Fruit fly (Drosophila melanogaster) whole organism, embryonic: ENCODE data around the gene sima.

ENCODE experiments used
- CG10321 ChIP-seq: fragments of 200-800 bp; sonication (Bioruptor generic); IDR thresholded peaks from 2 replicates; pipeline ENCODE4 v1.3.6; 2022; ENCODE audit warnings: missing biosample characterization, missing genetic modification characterization
- CG12744 ChIP-seq: fragments of 200-800 bp; sonication (Bioruptor generic); optimal IDR thresholded peaks from 2 replicates; lab custom pipeline; 2016; ENCODE audit warnings: missing biosample characterization, missing genetic modification characterization
- CG12769 ChIP-seq: fragments of 200-800 bp; sonication (Bioruptor generic); optimal IDR thresholded peaks from 2 replicates; lab custom pipeline; 2019; ENCODE audit warnings: missing biosample characterization, mild to moderate bottlenecking, missing genetic modification characterization, moderate library complexity
- CG16813 ChIP-seq: fragments of 200-800 bp; sonication (Bioruptor generic); IDR thresholded peaks from 3 replicates; pipeline ENCODE4 v1.3.6; 2022; ENCODE audit warnings: missing biosample characterization, missing genetic modification characterization; ENCODE audit not compliant: partially characterized antibody
- CG17361 ChIP-seq: fragments of 200-800 bp; sonication (Bioruptor generic); IDR thresholded peaks from 3 replicates; pipeline ENCODE4 v1.3.6; 2022; ENCODE audit warnings: missing biosample characterization, missing genetic modification characterization
- CG18764 ChIP-seq: fragments of 200-800 bp; sonication (Bioruptor generic); optimal IDR thresholded peaks from 3 replicates; lab custom pipeline; 2016; ENCODE audit warnings: missing biosample characterization, missing genetic modification characterization
- CG2678 ChIP-seq: fragments of 200-800 bp; sonication (Bioruptor generic); optimal IDR thresholded peaks from 3 replicates; lab custom pipeline; 2019; ENCODE audit warnings: missing biosample characterization, mild to moderate bottlenecking, missing genetic modification characterization, moderate library complexity
- CG34376 ChIP-seq: fragments of 200-800 bp; sonication (Bioruptor generic); optimal IDR thresholded peaks from 2 replicates; lab custom pipeline; 2018; ENCODE audit warnings: missing biosample characterization, mild to moderate bottlenecking, missing genetic modification characterization
- CG34422 ChIP-seq: fragments of 200-800 bp; sonication (Bioruptor generic); IDR thresholded peaks from 3 replicates; pipeline ENCODE4 v1.3.6; 2022; ENCODE audit warnings: missing biosample characterization, missing genetic modification characterization
- CG4328 ChIP-seq: fragments of 200-800 bp; sonication (Bioruptor generic); optimal IDR thresholded peaks from 3 replicates; lab custom pipeline; 2017; ENCODE audit warnings: missing biosample characterization, missing genetic modification reagents, missing genetic modification characterization
- CG4707 ChIP-seq: fragments of 200-800 bp; sonication (Bioruptor generic); optimal IDR thresholded peaks from 2 replicates; lab custom pipeline; 2018; ENCODE audit warnings: missing biosample characterization, mild to moderate bottlenecking, missing genetic modification characterization, moderate library complexity
- CG7357 ChIP-seq: fragments of 200-800 bp; sonication (Bioruptor generic); IDR thresholded peaks from 3 replicates; pipeline ENCODE4 v1.3.6; 2022; ENCODE audit warnings: missing biosample characterization, missing genetic modification characterization
- CG7556 ChIP-seq: fragments of 200-800 bp; sonication (Bioruptor generic); optimal IDR thresholded peaks from 2 replicates; lab custom pipeline; 2017; ENCODE audit warnings: missing biosample characterization, mild to moderate bottlenecking, missing genetic modification characterization
- CG8089 ChIP-seq: fragments of 200-800 bp; sonication (Bioruptor generic); optimal IDR thresholded peaks from 3 replicates; lab custom pipeline; 2016; ENCODE audit warnings: missing biosample characterization, missing genetic modification characterization
- CG8924 ChIP-seq: fragments of 200-800 bp; optimal IDR thresholded peaks from 3 replicates; lab custom pipeline; 2019; ENCODE audit warnings: missing biosample characterization, mild to moderate bottlenecking, missing genetic modification characterization, moderate library complexity
- Dip2 ChIP-seq: fragments of 200-800 bp; sonication (Bioruptor generic); IDR thresholded peaks from 2 replicates; pipeline ENCODE4 v1.3.6; 2022; ENCODE audit warnings: missing biosample characterization, missing genetic modification characterization
- Dll ChIP-seq: fragments of 200-800 bp; sonication (Bioruptor generic); IDR thresholded peaks from 4 replicates; pipeline ENCODE4 v1.3.6; 2022; ENCODE audit warnings: missing biosample characterization, missing genetic modification characterization; ENCODE audit not compliant: partially characterized antibody
- HHEX ChIP-seq: fragments of 200-800 bp; sonication (Bioruptor generic); optimal IDR thresholded peaks from 3 replicates; lab custom pipeline; 2017; ENCODE audit warnings: missing biosample characterization, mild to moderate bottlenecking, missing genetic modification characterization, missing genetic modification reagents
- HLHmδ ChIP-seq: fragments of 200-800 bp; sonication (Bioruptor generic); optimal IDR thresholded peaks from 2 replicates; lab custom pipeline; 2018; ENCODE audit warnings: missing biosample characterization, mild to moderate bottlenecking, missing genetic modification characterization, moderate library complexity
- Hand ChIP-seq: fragments of 200-800 bp; sonication (Bioruptor generic); optimal IDR thresholded peaks from 2 replicates; lab custom pipeline; 2017; ENCODE audit warnings: mild to moderate bottlenecking, missing biosample characterization, missing genetic modification reagents, missing genetic modification characterization
- Hey ChIP-seq: fragments of 200-800 bp; sonication (Bioruptor generic); optimal IDR thresholded peaks from 3 replicates; lab custom pipeline; 2018; ENCODE audit warnings: missing biosample characterization, mild to moderate bottlenecking, missing genetic modification characterization
- Hr3 ChIP-seq: fragments of 200-800 bp; sonication (Bioruptor generic); optimal IDR thresholded peaks from 3 replicates; lab custom pipeline; 2016; ENCODE audit warnings: missing biosample characterization, missing genetic modification characterization
- Mad ChIP-seq: fragments of 200-800 bp; sonication (Bioruptor generic); optimal IDR thresholded peaks from 2 replicates; lab custom pipeline; 2016; ENCODE audit warnings: missing biosample characterization, missing genetic modification characterization
- Meics ChIP-seq: fragments of 200-800 bp; sonication (Bioruptor generic); optimal IDR thresholded peaks from 2 replicates; lab custom pipeline; 2017; ENCODE audit warnings: missing biosample characterization, mild to moderate bottlenecking, missing genetic modification characterization
- Nf-YC ChIP-seq: fragments of 200-800 bp; optimal IDR thresholded peaks from 3 replicates; lab custom pipeline; 2019; ENCODE audit warnings: missing biosample characterization, mild to moderate bottlenecking, missing genetic modification characterization, moderate library complexity
- Pdp1 ChIP-seq, 2 experiments: fragments of 200-800 bp; sonication (Bioruptor generic); optimal IDR thresholded peaks; 3 replicates each; lab custom pipeline; 2016; ENCODE audit warnings: missing biosample characterization in 2 of 2, missing genetic modification characterization in 2 of 2, mild to moderate bottlenecking in 1 of 2, moderate library complexity in 1 of 2
- Six4 ChIP-seq: fragments of 200-800 bp; sonication (Bioruptor generic); optimal IDR thresholded peaks from 2 replicates; lab custom pipeline; 2016; ENCODE audit warnings: missing biosample characterization, missing genetic modification characterization
- Stat92E ChIP-seq, 3 experiments: fragments of >200 bp in 2 of 3; fragments of 200-800 bp in 1 of 3; sonication (Bioruptor generic) in 1 of 3; optimal IDR thresholded peaks; 2 replicates each; lab custom pipeline; 2017 to 2019; ENCODE audit warnings: missing biosample characterization in 3 of 3, missing genetic modification characterization in 3 of 3, mild to moderate bottlenecking in 1 of 3, moderate library complexity in 1 of 3
- Trl ChIP-seq, 3 experiments: fragments of >200 bp in 2 of 3; fragments of 200-800 bp in 1 of 3; sonication (Bioruptor generic) in 1 of 3; optimal IDR thresholded peaks; 2 replicates in 1 of 3; 3 replicates in 2 of 3; lab custom pipeline; 2016 to 2017; ENCODE audit warnings: missing biosample characterization in 1 of 3, missing genetic modification characterization in 1 of 3
- aop ChIP-seq: fragments of 200-800 bp; sonication (Bioruptor generic); IDR thresholded peaks from 2 replicates; pipeline ENCODE4 v1.3.6; 2022; ENCODE audit warnings: missing biosample characterization, missing genetic modification characterization
- bcd ChIP-seq: fragments of 200-800 bp; sonication (Bioruptor generic); optimal IDR thresholded peaks from 2 replicates; lab custom pipeline; 2017; ENCODE audit warnings: missing biosample characterization, mild to moderate bottlenecking, missing genetic modification characterization
- bowl ChIP-seq: fragments of 200-800 bp; sonication (Bioruptor generic); IDR thresholded peaks from 2 replicates; pipeline ENCODE4 v1.3.6; 2022; ENCODE audit warnings: missing biosample characterization, missing genetic modification characterization
- crol ChIP-seq: fragments of 200-800 bp; sonication (Bioruptor generic); IDR thresholded peaks from 2 replicates; pipeline ENCODE4 v1.3.6; 2022; ENCODE audit warnings: missing biosample characterization, missing genetic modification characterization
- cwo ChIP-seq: fragments of 200-800 bp; sonication (Bioruptor generic); optimal IDR thresholded peaks from 3 replicates; lab custom pipeline; 2017; ENCODE audit warnings: missing biosample characterization, missing genetic modification characterization, mild to moderate bottlenecking, moderate library complexity, missing genetic modification reagents
- ewg ChIP-seq: fragments of 200-800 bp; sonication (Bioruptor generic); optimal IDR thresholded peaks from 3 replicates; lab custom pipeline; 2017; ENCODE audit warnings: mild to moderate bottlenecking, missing biosample characterization, missing genetic modification reagents, missing genetic modification characterization
- exex ChIP-seq: fragments of 200-800 bp; sonication (Bioruptor generic); optimal IDR thresholded peaks from 4 replicates; lab custom pipeline; 2018; ENCODE audit warnings: missing biosample characterization, mild to moderate bottlenecking, missing genetic modification characterization, moderate library complexity
- fd96Cb ChIP-seq: fragments of 200-800 bp; sonication (Bioruptor generic); optimal IDR thresholded peaks from 2 replicates; lab custom pipeline; 2018; ENCODE audit warnings: missing biosample characterization, mild to moderate bottlenecking, missing genetic modification characterization, moderate library complexity
- gcm2 ChIP-seq: fragments of 200-800 bp; sonication (Bioruptor generic); optimal IDR thresholded peaks from 2 replicates; lab custom pipeline; 2016; ENCODE audit warnings: missing biosample characterization, missing genetic modification characterization
- grn ChIP-seq: fragments of 200-800 bp; sonication (Bioruptor generic); optimal IDR thresholded peaks from 3 replicates; lab custom pipeline; 2017; ENCODE audit warnings: missing biosample characterization, missing genetic modification characterization
- gro ChIP-seq: fragments of 200-800 bp; sonication (Bioruptor generic); optimal IDR thresholded peaks from 2 replicates; lab custom pipeline; 2016; ENCODE audit warnings: missing biosample characterization, missing genetic modification characterization
- h ChIP-seq: fragments of >200 bp; optimal IDR thresholded peaks from 2 replicates; lab custom pipeline; 2017
- ind ChIP-seq: fragments of 200-800 bp; sonication (Bioruptor generic); optimal IDR thresholded peaks from 3 replicates; lab custom pipeline; 2016; ENCODE audit warnings: missing biosample characterization, missing genetic modification characterization
- jigr1 ChIP-seq: fragments of 200-800 bp; sonication (Bioruptor generic); IDR thresholded peaks from 3 replicates; pipeline ENCODE4 v1.3.6; 2022; ENCODE audit warnings: missing biosample characterization, missing genetic modification characterization
- mam ChIP-seq: fragments of 200-800 bp; sonication (Bioruptor generic); optimal IDR thresholded peaks from 3 replicates; lab custom pipeline; 2016; ENCODE audit warnings: missing biosample characterization, missing genetic modification characterization
- nom ChIP-seq: fragments of 200-800 bp; sonication (Bioruptor generic); optimal IDR thresholded peaks from 2 replicates; lab custom pipeline; 2017; ENCODE audit warnings: missing biosample characterization, missing genetic modification characterization, mild to moderate bottlenecking, moderate library complexity, missing genetic modification reagents
- pho ChIP-seq: fragments of 200-800 bp; sonication (Bioruptor generic); optimal IDR thresholded peaks from 2 replicates; lab custom pipeline; 2016; ENCODE audit warnings: missing biosample characterization, missing genetic modification characterization
- rib ChIP-seq: fragments of 200-800 bp; sonication (Bioruptor generic); IDR thresholded peaks from 2 replicates; pipeline ENCODE4 v1.3.6; 2022; ENCODE audit warnings: missing biosample characterization, missing genetic modification characterization
- ro ChIP-seq: fragments of 200-800 bp; sonication (Bioruptor generic); IDR thresholded peaks from 2 replicates; pipeline ENCODE4 v1.3.6; 2022; ENCODE audit warnings: missing biosample characterization, missing genetic modification characterization
- shn ChIP-seq: fragments of 200-800 bp; sonication (Bioruptor generic); optimal IDR thresholded peaks from 3 replicates; lab custom pipeline; 2016; ENCODE audit warnings: missing biosample characterization, missing genetic modification characterization
- sim ChIP-seq: fragments of 200-800 bp; sonication (Bioruptor generic); IDR thresholded peaks from 2 replicates; pipeline ENCODE4 v1.3.6; 2022; ENCODE audit warnings: missing biosample characterization, missing genetic modification characterization
- slp2 ChIP-seq: fragments of 200-800 bp; sonication (Bioruptor generic); optimal IDR thresholded peaks from 2 replicates; lab custom pipeline; 2016; ENCODE audit warnings: missing biosample characterization, missing genetic modification characterization
- zen ChIP-seq: fragments of 200-800 bp; sonication (Bioruptor generic); optimal IDR thresholded peaks from 3 replicates; lab custom pipeline; 2018; ENCODE audit warnings: missing biosample characterization, mild to moderate bottlenecking, missing genetic modification characterization, moderate library complexity

Gene sima

DNA sequence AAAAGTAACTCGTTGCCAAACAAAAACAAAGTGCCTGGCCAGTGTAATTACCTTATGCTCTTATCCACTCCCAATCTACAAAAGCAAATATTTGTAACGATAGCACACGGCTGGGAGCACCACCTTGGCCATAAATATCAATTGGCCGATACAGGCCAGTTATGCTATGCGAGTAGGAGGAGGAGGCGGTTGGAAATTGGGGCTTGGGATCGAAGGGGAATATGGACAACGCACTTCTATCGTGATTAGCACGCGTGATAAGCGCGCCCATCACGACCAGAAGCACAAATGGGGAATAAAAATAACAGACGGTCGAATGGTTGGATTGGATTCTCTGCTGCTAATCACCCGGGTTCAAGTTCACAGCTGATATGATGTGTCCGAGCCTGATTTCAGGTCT, 48.5 kb downstream of the sima start (continued):
- TF ChIP-seq HHEX (GFP tag; lab: Kevin White, UChicago): no peak
- TF ChIP-seq shn (GFP tag; lab: Kevin White, UChicago): no peak
- TF ChIP-seq CG12769: peak; percentile 82
- TF ChIP-seq exex (tag; lab: Kevin White, UChicago): peak; percentile 92
- TF ChIP-seq Hand: no peak
- TF ChIP-seq CG7556 (GFP tag; lab: Kevin White, UChicago): no peak
- no peak for TF ChIP-seq Dip2 (GFP tag; lab: Robert Waterston, UW)
- no peak for TF ChIP-seq slp2 (GFP tag; lab: Kevin White, UChicago)
- no peak for TF ChIP-seq jigr1
- no peak for TF ChIP-seq CG12744 (GFP tag; lab: Kevin White, UChicago)
- TF ChIP-seq CG16813 (GFP tag; lab: Robert Waterston, UW): no peak
- no peak for TF ChIP-seq CG7357 (GFP tag; lab: Robert Waterston, UW)
- TF ChIP-seq rib (GFP tag; lab: Robert Waterston, UW): no peak
- no peak for TF ChIP-seq HLHmδ
- no peak for TF ChIP-seq CG8089
- no peak for TF ChIP-seq Mad
- peak; percentile 14 for TF ChIP-seq Hey (tag; lab: Kevin White, UChicago)
- no peak for TF ChIP-seq gro
- TF ChIP-seq CG34422 (GFP tag; lab: Robert Waterston, UW): no peak
- no peak for TF ChIP-seq CG18764 (GFP tag; lab: Kevin White, UChicago)
- no peak for TF ChIP-seq ro (GFP tag; lab: Robert Waterston, UW)
- no peak for TF ChIP-seq gcm2 (GFP tag; lab: Kevin White, UChicago)
- TF ChIP-seq Meics (GFP tag; lab: Kevin White, UChicago): no peak
- no peak for TF ChIP-seq Dll
- TF ChIP-seq Trl (optimal IDR thresholded peaks at IDR 0.05; lab: Kevin White, UChicago): no peak
- no peak for TF ChIP-seq Trl (GFP tag; optimal IDR thresholded peaks at IDR 0.05; lab: Kevin White, UChicago)
- TF ChIP-seq mam (GFP tag; lab: Kevin White, UChicago): no peak
- no peak for TF ChIP-seq sim
- peak in 1 of 2 experiments; percentile 71 for TF ChIP-seq Pdp1 (GFP tag; optimal IDR thresholded peaks at IDR 0.05; lab: Kevin White, UChicago)
- no peak for TF ChIP-seq Stat92E (GFP tag; optimal IDR thresholded peaks at IDR 0.05; lab: Kevin White, UChicago)
- no peak for TF ChIP-seq CG8924 (tag; lab: Kevin White, UChicago)
- TF ChIP-seq Hr3: no peak
- TF ChIP-seq h (lab: Kevin White, UChicago): no peak
- no peak for TF ChIP-seq CG4707 (GFP tag; lab: Kevin White, UChicago)
- TF ChIP-seq cwo (GFP tag; lab: Kevin White, UChicago): peak; percentile 47
- TF ChIP-seq CG4328 (GFP tag; lab: Kevin White, UChicago): no peak
- no peak for TF ChIP-seq Nf-YC (tag; lab: Kevin White, UChicago)
- TF ChIP-seq bowl (GFP tag; lab: Robert Waterston, UW): no peak
- TF ChIP-seq zen (tag; lab: Kevin White, UChicago): no peak
- TF ChIP-seq grn (GFP tag; lab: Kevin White, UChicago): peak; percentile 97
- no peak for TF ChIP-seq crol (GFP tag; lab: Robert Waterston, UW)
- TF ChIP-seq nom (GFP tag; lab: Kevin White, UChicago): no peak
- no peak for TF ChIP-seq ind (GFP tag; lab: Kevin White, UChicago)
- no peak for TF ChIP-seq bcd (GFP tag; lab: Kevin White, UChicago)
- TF ChIP-seq pho (GFP tag; lab: Kevin White, UChicago): no peak
- TF ChIP-seq CG10321 (GFP tag; lab: Robert Waterston, UW): no peak
- no peak for TF ChIP-seq Six4
- peak; percentile 41 for TF ChIP-seq CG2678 (tag; lab: Kevin White, UChicago)
- TF ChIP-seq CG34376 (GFP tag; lab: Kevin White, UChicago): peak; percentile 82
- no peak for TF ChIP-seq fd96Cb (tag; lab: Kevin White, UChicago)
- no peak for TF ChIP-seq ewg (GFP tag; lab: Kevin White, UChicago)
- TF ChIP-seq CG17361 (GFP tag; lab: Robert Waterston, UW): no peak
- TF ChIP-seq aop (GFP tag; lab: Robert Waterston, UW): no peak
